Worm (Caenorhabditis elegans): Measurements from ENCODE around the gene nlp-52.

DNA sequence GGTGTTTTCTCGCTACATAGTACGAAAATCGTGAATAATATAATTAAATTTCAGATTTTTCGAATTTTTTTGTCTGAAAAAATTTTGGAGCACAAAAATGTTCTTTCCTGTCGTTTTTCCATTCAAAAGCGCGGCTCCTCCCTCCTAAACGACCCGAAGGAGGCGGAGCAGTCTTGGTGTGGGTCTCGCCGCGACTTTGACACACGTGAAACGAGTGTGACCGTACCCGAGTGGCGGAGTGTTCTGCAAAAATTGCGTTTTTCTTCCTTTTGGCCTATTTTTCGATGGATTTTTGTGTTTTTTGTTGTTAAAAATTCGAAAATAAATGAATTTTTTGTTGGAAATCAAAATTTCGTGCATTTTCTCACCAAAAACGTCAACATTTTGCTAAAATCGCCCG is 32.0 kb downstream of the nlp-52 start, which contains the start of gene snt-2:
- TF ChIP-seq ztf-11 (tag; optimal IDR thresholded peaks at IDR 0.05) (no peak), nhr-237 (tag; optimal IDR thresholded peaks at IDR 0.05) (peak; percentile 60)

Measured in whole organism, mixed stage, embryonic.